Worm (Caenorhabditis elegans): ENCODE measurements around the gene ubxn-3.

Gene ubxn-3

ce11 chrII:196685-197084 is 23.8 kb downstream of the ubxn-3 start, which contains the start of gene chs-2:
TSS of gene chs-2 (plus strand) at chrII:196985.
- TF ChIP-seq unc-39 (tag; optimal IDR thresholded peaks at IDR 0.05), result no peak
- no peak for TF ChIP-seq hlh-1 (tag; optimal IDR thresholded peaks at IDR 0.05)
- no peak for TF ChIP-seq ces-1 (GFP tag; optimal IDR thresholded peaks at IDR 0.05)
- no peak for TF ChIP-seq nhr-2 (tag; optimal IDR thresholded peaks at IDR 0.05)
- no peak for TF ChIP-seq nhr-237 (tag; optimal IDR thresholded peaks at IDR 0.05)
- no peak for TF ChIP-seq tbx-8 (GFP tag; optimal IDR thresholded peaks at IDR 0.05)
- no peak for TF ChIP-seq unc-62 (GFP tag; optimal IDR thresholded peaks at IDR 0.05)
- no peak for TF ChIP-seq lin-32 (GFP tag; optimal IDR thresholded peaks at IDR 0.05)
- TF ChIP-seq zip-8 (tag; optimal IDR thresholded peaks at IDR 0.05), result no peak

ce11 chrII:194458-194857 is 26.0 kb downstream of the ubxn-3 start, which contains the start of gene abu-11:
TSS of gene abu-11 (minus strand) at chrII:194558.
- no peak for TF ChIP-seq bed-3 (GFP tag; optimal IDR thresholded peaks at IDR 0.05)
- TF ChIP-seq mab-5 (tag; optimal IDR thresholded peaks at IDR 0.05), result no peak
- TF ChIP-seq mls-2 (tag; optimal IDR thresholded peaks at IDR 0.05), result no peak
- TF ChIP-seq zip-8 (tag; optimal IDR thresholded peaks at IDR 0.05), result no peak
- TF ChIP-seq nhr-76 (tag; optimal IDR thresholded peaks at IDR 0.05), result no peak
- TF ChIP-seq nhr-28 (tag; optimal IDR thresholded peaks at IDR 0.05), result no peak
- TF ChIP-seq unc-62 (GFP tag; optimal IDR thresholded peaks at IDR 0.05), result no peak
- no peak for TF ChIP-seq ceh-83 (GFP tag; optimal IDR thresholded peaks at IDR 0.05)
- no peak for TF ChIP-seq ceh-39 (tag; optimal IDR thresholded peaks at IDR 0.05)
- no peak for TF ChIP-seq ceh-43 (GFP tag; optimal IDR thresholded peaks at IDR 0.05)
- no peak for TF ChIP-seq cnd-1 (tag; optimal IDR thresholded peaks at IDR 0.05)

ce11 chrII:192584-192983 is 27.9 kb downstream of the ubxn-3 start:
- no peak for TF ChIP-seq sem-2 (GFP tag; optimal IDR thresholded peaks at IDR 0.05)
- no peak for TF ChIP-seq nhr-76 (tag; optimal IDR thresholded peaks at IDR 0.05)
- no peak for TF ChIP-seq drap-1 (GFP tag; optimal IDR thresholded peaks at IDR 0.05)
- TF ChIP-seq snpc-4 (tag; optimal IDR thresholded peaks at IDR 0.05), result no peak
- TF ChIP-seq unc-62 (GFP tag; optimal IDR thresholded peaks at IDR 0.05), result no peak
- no peak for TF ChIP-seq unc-120 (tag; optimal IDR thresholded peaks at IDR 0.05; ENCODE audit: poor library complexity, severe bottlenecking)
- no peak for TF ChIP-seq elt-1 (tag; optimal IDR thresholded peaks at IDR 0.05; ENCODE audit: borderline replicate concordance, insufficient read depth)
- TF ChIP-seq flh-1 (GFP tag; optimal IDR thresholded peaks at IDR 0.05), result no peak
- no peak for TF ChIP-seq blmp-1 (tag; optimal IDR thresholded peaks at IDR 0.05)
- no peak for TF ChIP-seq ceh-39 (tag; optimal IDR thresholded peaks at IDR 0.05)
- TF ChIP-seq mls-2 (tag; optimal IDR thresholded peaks at IDR 0.05), result no peak
- TF ChIP-seq nhr-2 (tag; optimal IDR thresholded peaks at IDR 0.05), result no peak
- TF ChIP-seq mep-1 (tag; optimal IDR thresholded peaks at IDR 0.05), result no peak

ce11 chrII:188967-189366 is 31.5 kb downstream of the ubxn-3 start, which contains the start of gene T01D1.5:
TSS of gene T01D1.5 (minus strand) at chrII:189067.
- TF ChIP-seq zip-8 (tag; optimal IDR thresholded peaks at IDR 0.05) (no peak), lin-13 (tag; optimal IDR thresholded peaks at IDR 0.05) (no peak), lsy-2 (tag; optimal IDR thresholded peaks at IDR 0.05) (no peak), mab-5 (tag; optimal IDR thresholded peaks at IDR 0.05) (no peak), ham-2 (GFP tag; optimal IDR thresholded peaks at IDR 0.05) (no peak), unc-39 (tag; optimal IDR thresholded peaks at IDR 0.05) (no peak), bed-3 (GFP tag; optimal IDR thresholded peaks at IDR 0.05) (no peak), elt-1 (tag; optimal IDR thresholded peaks at IDR 0.05; ENCODE audit: borderline replicate concordance, insufficient read depth) (no peak), ceh-43 (GFP tag; optimal IDR thresholded peaks at IDR 0.05) (no peak), elt-3 (tag; optimal IDR thresholded peaks at IDR 0.05) (no peak), lin-32 (GFP tag; optimal IDR thresholded peaks at IDR 0.05) (no peak), drap-1 (GFP tag; optimal IDR thresholded peaks at IDR 0.05) (no peak), nhr-76 (tag; optimal IDR thresholded peaks at IDR 0.05) (no peak), M03D4.4 (tag; optimal IDR thresholded peaks at IDR 0.05) (no peak), tbx-8 (GFP tag; optimal IDR thresholded peaks at IDR 0.05) (no peak), nhr-237 (tag; optimal IDR thresholded peaks at IDR 0.05) (no peak), flh-1 (GFP tag; optimal IDR thresholded peaks at IDR 0.05) (no peak), ceh-83 (GFP tag; optimal IDR thresholded peaks at IDR 0.05) (no peak), ceh-39 (tag; optimal IDR thresholded peaks at IDR 0.05) (no peak), pha-4 (tag; optimal IDR thresholded peaks at IDR 0.05) (no peak)

- TF ChIP-seq nhr-237 (tag; optimal IDR thresholded peaks at IDR 0.05), result no peak
- no peak for TF ChIP-seq ceh-83 (GFP tag; optimal IDR thresholded peaks at IDR 0.05)
- TF ChIP-seq M03D4.4 (tag; optimal IDR thresholded peaks at IDR 0.05), result no peak
- TF ChIP-seq pha-4 (tag; optimal IDR thresholded peaks at IDR 0.05), result no peak
- no peak for TF ChIP-seq unc-39 (tag; optimal IDR thresholded peaks at IDR 0.05)
- no peak for TF ChIP-seq ceh-39 (tag; optimal IDR thresholded peaks at IDR 0.05)
- no peak for TF ChIP-seq nhr-2 (tag; optimal IDR thresholded peaks at IDR 0.05)
- no peak for TF ChIP-seq lin-32 (GFP tag; optimal IDR thresholded peaks at IDR 0.05)
- TF ChIP-seq nhr-76 (tag; optimal IDR thresholded peaks at IDR 0.05), result no peak
- no peak for TF ChIP-seq elt-1 (tag; optimal IDR thresholded peaks at IDR 0.05; ENCODE audit: borderline replicate concordance, insufficient read depth)
- TF ChIP-seq zip-8 (tag; optimal IDR thresholded peaks at IDR 0.05), result no peak
- TF ChIP-seq sem-2 (GFP tag; optimal IDR thresholded peaks at IDR 0.05), result no peak
- no peak for TF ChIP-seq blmp-1 (tag; optimal IDR thresholded peaks at IDR 0.05)
- no peak for TF ChIP-seq elt-3 (tag; optimal IDR thresholded peaks at IDR 0.05)
- no peak for TF ChIP-seq nhr-12 (tag; optimal IDR thresholded peaks at IDR 0.05)
- TF ChIP-seq ces-1 (GFP tag; optimal IDR thresholded peaks at IDR 0.05), result no peak
- TF ChIP-seq ceh-43 (GFP tag; optimal IDR thresholded peaks at IDR 0.05), result no peak
- TF ChIP-seq drap-1 (GFP tag; optimal IDR thresholded peaks at IDR 0.05), result no peak
Observed at ce11 chrII:186504-186903, 34.0 kb downstream of the ubxn-3 start, which contains the start of gene T01D1.8. TSS of gene T01D1.8 (plus strand) at chrII:186739.
